Worm (Caenorhabditis elegans) whole organism, L1 larva: ENCODE results near the gene abu-2.
"Not testable (repeated sequence)": the region's sequence is repeated elsewhere in the genome, so short reads cannot be mapped to it uniquely, and the experiment has no call there.

ENCODE experiments used
- aly-2 ChIP-seq: fragments of 150-350 bp; optimal IDR thresholded peaks from 2 replicates; lab custom pipeline; 2014; ENCODE audit warnings: missing biosample characterization, missing genetic modification characterization
- irx-1 ChIP-seq: sonication (generic microtip); optimal IDR thresholded peaks from 2 replicates; lab custom pipeline; 2016; ENCODE audit warnings: missing genetic modification characterization, missing compliant biosample characterization
- lin-13 ChIP-seq: fragments of 150-350 bp; optimal IDR thresholded peaks from 2 replicates; lab custom pipeline; 2014; ENCODE audit warnings: missing biosample characterization, missing genetic modification reagents, missing genetic modification characterization
- nhr-71 ChIP-seq: sonication (generic microtip); optimal IDR thresholded peaks from 2 replicates; lab custom pipeline; 2016; ENCODE audit warnings: mild to moderate bottlenecking, missing genetic modification characterization, moderate library complexity, missing compliant biosample characterization
- pag-3 ChIP-seq: sonication (generic microtip); optimal IDR thresholded peaks from 2 replicates; lab custom pipeline; 2017; ENCODE audit warnings: missing genetic modification characterization, mild to moderate bottlenecking, missing compliant biosample characterization, antibody characterized with exemption, borderline replicate concordance; ENCODE audit not compliant: insufficient read depth
- unc-130 ChIP-seq: fragments of 150-350 bp; optimal IDR thresholded peaks from 2 replicates; lab custom pipeline; 2017; ENCODE audit warnings: missing biosample characterization, missing genetic modification characterization, inconsistent platforms

DNA sequence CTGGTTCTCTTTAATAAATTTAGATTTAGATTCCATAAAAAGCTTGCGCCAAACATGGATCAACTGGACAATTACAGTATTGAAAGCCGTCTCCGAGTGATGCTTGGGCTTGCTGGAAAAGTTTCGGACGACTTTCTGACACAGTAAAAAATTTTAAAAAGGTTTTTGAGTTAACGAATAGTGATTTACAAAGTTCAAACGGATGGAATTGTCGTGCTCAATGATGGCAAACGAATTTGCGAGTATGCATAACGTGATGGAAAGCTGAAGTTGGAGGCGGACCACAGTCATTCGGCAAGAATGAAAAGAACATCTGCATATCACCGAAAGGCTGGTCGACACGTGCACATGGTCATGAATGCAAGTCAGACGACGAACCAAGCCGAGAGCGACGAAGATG lies 6.5 kb downstream of the abu-2 start, which contains the start of gene ZK402.1:
- TF ChIP-seq pag-3 (tag; lab: Kevin White, UChicago); unc-130 (tag; lab: Kevin White, UChicago); lin-13 (GFP tag; lab: Kevin White, UChicago); aly-2; irx-1; nhr-71 (tag; lab: Kevin White, UChicago): not testable (repeated sequence)
